Fruit fly (Drosophila melanogaster): ENCODE data around the gene lok.

The lok gene

dm6 chr2L:20067928-20068327, 6.7 kb downstream of the lok start:
- TF ChIP-seq CG11294 (GFP tag; IDR thresholded peaks at IDR 0.05) = no peak
- TF ChIP-seq spab (GFP tag; optimal IDR thresholded peaks at IDR 0.05) = no peak
- TF ChIP-seq esn (GFP tag; optimal IDR thresholded peaks at IDR 0.05) = no peak
- no peak for TF ChIP-seq CG11762 (GFP tag; optimal IDR thresholded peaks at IDR 0.05; ENCODE audit: insufficient read depth)
- TF ChIP-seq CG3919 (GFP tag; optimal IDR thresholded peaks at IDR 0.05) = no peak
- no peak for TF ChIP-seq salr (GFP tag; optimal IDR thresholded peaks at IDR 0.05)
- TF ChIP-seq Hr38 (GFP tag; optimal IDR thresholded peaks at IDR 0.05) = no peak
- TF ChIP-seq CG16779 (tag; optimal IDR thresholded peaks at IDR 0.05) = no peak
- no peak for TF ChIP-seq Met (GFP tag; optimal IDR thresholded peaks at IDR 0.05)
- peak; percentile 34 for TF ChIP-seq dsx (GFP tag; optimal IDR thresholded peaks at IDR 0.05; ENCODE audit: poor library complexity, severe bottlenecking)
- TF ChIP-seq Ets96B (tag; optimal IDR thresholded peaks at IDR 0.05) = no peak
- TF ChIP-seq CG10631 (GFP tag; optimal IDR thresholded peaks at IDR 0.05) = no peak
- no peak for TF ChIP-seq cyc (GFP tag; optimal IDR thresholded peaks at IDR 0.05)
- TF ChIP-seq Sox14 (GFP tag; optimal IDR thresholded peaks at IDR 0.05) = peak; percentile 4
- TF ChIP-seq CG1621 (tag; optimal IDR thresholded peaks at IDR 0.05) = no peak
- TF ChIP-seq CG6163 (GFP tag; IDR thresholded peaks at IDR 0.05) = 0 out of 3 replicates have a peak, but pooled peaks have one; percentile 6
- TF ChIP-seq CG9139 (GFP tag; optimal IDR thresholded peaks at IDR 0.05) = no peak
- no peak for TF ChIP-seq Lpt (GFP tag; optimal IDR thresholded peaks at IDR 0.05)
- no peak for TF ChIP-seq CG8632 (GFP tag; optimal IDR thresholded peaks at IDR 0.05)
- no peak for TF ChIP-seq CG6792 (GFP tag; optimal IDR thresholded peaks at IDR 0.05)
- peak; percentile 51 for TF ChIP-seq vri (GFP tag; optimal IDR thresholded peaks at IDR 0.05)
- no peak for TF ChIP-seq ss (GFP tag; optimal IDR thresholded peaks at IDR 0.05)
- no peak for TF ChIP-seq pdm3 (GFP tag; optimal IDR thresholded peaks at IDR 0.05)
- TF ChIP-seq CG6854 (GFP tag; optimal IDR thresholded peaks at IDR 0.05) = no peak
- no peak for TF ChIP-seq eg (GFP tag; IDR thresholded peaks at IDR 0.05)
- TF ChIP-seq Eip78C (GFP tag) = peak; percentile 7
- TF ChIP-seq Eip93F (GFP tag; optimal IDR thresholded peaks at IDR 0.05) = peak; percentile 6
- no peak for TF ChIP-seq Sox15 (GFP tag; optimal IDR thresholded peaks at IDR 0.05)
- TF ChIP-seq CG8319 (GFP tag; optimal IDR thresholded peaks at IDR 0.05) = no peak
- no peak for TF ChIP-seq Ets21C (GFP tag; optimal IDR thresholded peaks at IDR 0.05)
- no peak for TF ChIP-seq Smox (GFP tag; optimal IDR thresholded peaks at IDR 0.05)
- TF ChIP-seq CG8119 (GFP tag; IDR thresholded peaks at IDR 0.05) = no peak
- TF ChIP-seq CG10669 (GFP tag; optimal IDR thresholded peaks at IDR 0.05) = no peak
- TF ChIP-seq OdsH (GFP tag; optimal IDR thresholded peaks at IDR 0.05) = no peak
- TF ChIP-seq Eip75B (GFP tag; optimal IDR thresholded peaks at IDR 0.05) = no peak
- no peak for TF ChIP-seq CG15336 (GFP tag; IDR thresholded peaks at IDR 0.05)
- TF ChIP-seq fkh (GFP tag; optimal IDR thresholded peaks at IDR 0.05) = no peak
- no peak for TF ChIP-seq achi (GFP tag; optimal IDR thresholded peaks at IDR 0.05)
- TF ChIP-seq Hr4 (GFP tag; optimal IDR thresholded peaks at IDR 0.05) = no peak
- TF ChIP-seq CG4318 (GFP tag; optimal IDR thresholded peaks at IDR 0.05) = no peak
- no peak for TF ChIP-seq lz (GFP tag; optimal IDR thresholded peaks at IDR 0.05)
- TF ChIP-seq CG7368 (GFP tag; optimal IDR thresholded peaks at IDR 0.05) = no peak
- TF ChIP-seq fd85E (GFP tag; optimal IDR thresholded peaks at IDR 0.05) = no peak
- TF ChIP-seq Gug (GFP tag; IDR thresholded peaks at IDR 0.05) = no peak
- TF ChIP-seq Hr39 (GFP tag; optimal IDR thresholded peaks at IDR 0.05) = no peak
- TF ChIP-seq CG3032 (tag; optimal IDR thresholded peaks at IDR 0.05) = no peak
- no peak for TF ChIP-seq fd59A (GFP tag; optimal IDR thresholded peaks at IDR 0.05)
- TF ChIP-seq dac (GFP tag; optimal IDR thresholded peaks at IDR 0.05) = no peak
- no peak for TF ChIP-seq CG31627 (GFP tag; optimal IDR thresholded peaks at IDR 0.05)

All from whole organism, prepupa.